Fruit fly (Drosophila melanogaster): ENCODE data around the gene CG6023.

The CG6023 gene

dm6 chrX:18319912-18320520 is 977 bp downstream of the CG6023 start:
- TF ChIP-seq sage (GFP tag; optimal IDR thresholded peaks at IDR 0.05) (no peak), brk (GFP tag; optimal IDR thresholded peaks at IDR 0.05) (no peak), rgr (GFP tag; optimal IDR thresholded peaks at IDR 0.05) (peak; percentile 28), psq (GFP tag; optimal IDR thresholded peaks at IDR 0.05) (peak; percentile 6), OdsH (GFP tag; optimal IDR thresholded peaks at IDR 0.05) (no peak), fru (GFP tag; optimal IDR thresholded peaks at IDR 0.05) (no peak), Hr78 (GFP tag; optimal IDR thresholded peaks at IDR 0.05) (no peak), Jra (GFP tag; optimal IDR thresholded peaks at IDR 0.05) (no peak), N (GFP tag; optimal IDR thresholded peaks at IDR 0.05) (peak; percentile 42), jim (GFP tag; optimal IDR thresholded peaks at IDR 0.05) (no peak), Myc (optimal IDR thresholded peaks at IDR 0.05) (peak; percentile 77), GATAd (GFP tag; optimal IDR thresholded peaks at IDR 0.05) (no peak), tai (GFP tag; optimal IDR thresholded peaks at IDR 0.05) (no peak), sv (GFP tag; optimal IDR thresholded peaks at IDR 0.05) (no peak), HLH106 (tag; optimal IDR thresholded peaks at IDR 0.05) (no peak), dl (GFP tag; optimal IDR thresholded peaks at IDR 0.05; ENCODE audit: insufficient read depth in 1 of 2, partially characterized antibody in 2 of 2) (no peak), Rel (GFP tag; optimal IDR thresholded peaks at IDR 0.05) (no peak), Rel (tag; optimal IDR thresholded peaks at IDR 0.05) (no peak), h (GFP tag; optimal IDR thresholded peaks at IDR 0.05) (peak; percentile 3), Abd-B (GFP tag; optimal IDR thresholded peaks at IDR 0.05) (no peak), lola (GFP tag; optimal IDR thresholded peaks at IDR 0.05) (no peak), dmrt93B (GFP tag; optimal IDR thresholded peaks at IDR 0.05) (no peak), Sp1 (GFP tag; optimal IDR thresholded peaks at IDR 0.05) (peak; percentile 12), Mio (GFP tag; optimal IDR thresholded peaks at IDR 0.05) (no peak), pan (optimal IDR thresholded peaks at IDR 0.05) (no peak), foxo (GFP tag; optimal IDR thresholded peaks at IDR 0.05) (peak in 1 of 2 experiments; percentile 5), CrebA (GFP tag; optimal IDR thresholded peaks at IDR 0.05; ENCODE audit: borderline replicate concordance) (no peak), dsf (GFP tag; optimal IDR thresholded peaks at IDR 0.05; ENCODE audit: borderline replicate concordance) (no peak), br (GFP tag; optimal IDR thresholded peaks at IDR 0.05) (no peak), CG9705 (GFP tag; optimal IDR thresholded peaks at IDR 0.05) (no peak), Dfd (GFP tag; optimal IDR thresholded peaks at IDR 0.05) (no peak), Hnf4 (GFP tag; optimal IDR thresholded peaks at IDR 0.05) (peak; percentile 34), Hr83 (GFP tag; optimal IDR thresholded peaks at IDR 0.05; ENCODE audit: poor library complexity, severe bottlenecking) (no peak), woc (GFP tag; optimal IDR thresholded peaks at IDR 0.05) (no peak), ey (GFP tag; optimal IDR thresholded peaks at IDR 0.05) (peak; percentile 57), Vsx2 (GFP tag; optimal IDR thresholded peaks at IDR 0.05; ENCODE audit: partially characterized antibody) (no peak), usp (GFP tag; optimal IDR thresholded peaks at IDR 0.05) (no peak), Dif (GFP tag; optimal IDR thresholded peaks at IDR 0.05; ENCODE audit: partially characterized antibody) (no peak), CG32264 (GFP tag; optimal IDR thresholded peaks at IDR 0.05) (no peak)

- TF ChIP-seq HLH106 (tag; optimal IDR thresholded peaks at IDR 0.05) (no peak), Mio (GFP tag; optimal IDR thresholded peaks at IDR 0.05) (no peak), Rel (GFP tag; optimal IDR thresholded peaks at IDR 0.05) (no peak), Rel (tag; optimal IDR thresholded peaks at IDR 0.05) (peak; percentile 77), h (GFP tag; optimal IDR thresholded peaks at IDR 0.05) (peak; percentile 3)
Observed at dm6 chrX:18315835-18316234, 5.2 kb downstream of the CG6023 start.

- peak; percentile 83 for TF ChIP-seq Vsx2 (GFP tag; optimal IDR thresholded peaks at IDR 0.05; ENCODE audit: partially characterized antibody)
- peak; percentile 97 for TF ChIP-seq Dif (GFP tag; optimal IDR thresholded peaks at IDR 0.05; ENCODE audit: partially characterized antibody)
- peak; percentile 86 to 96 for TF ChIP-seq dl (GFP tag; optimal IDR thresholded peaks at IDR 0.05; ENCODE audit: insufficient read depth in 1 of 2, partially characterized antibody in 2 of 2)
- TF ChIP-seq CrebA (GFP tag; optimal IDR thresholded peaks at IDR 0.05; ENCODE audit: borderline replicate concordance) = no peak
- no peak for TF ChIP-seq Hnf4 (GFP tag; optimal IDR thresholded peaks at IDR 0.05)
- no peak for TF ChIP-seq Dfd (GFP tag; optimal IDR thresholded peaks at IDR 0.05)
- TF ChIP-seq HLH106 (tag; optimal IDR thresholded peaks at IDR 0.05) = no peak
- no peak for TF ChIP-seq woc (GFP tag; optimal IDR thresholded peaks at IDR 0.05)
- no peak for TF ChIP-seq Myc (optimal IDR thresholded peaks at IDR 0.05)
Observed at dm6 chrX:18312445-18312911, 8.5 kb downstream of the CG6023 start.
